Fruit fly (Drosophila melanogaster): ENCODE measurements around the gene Nf-YC.

DNA sequence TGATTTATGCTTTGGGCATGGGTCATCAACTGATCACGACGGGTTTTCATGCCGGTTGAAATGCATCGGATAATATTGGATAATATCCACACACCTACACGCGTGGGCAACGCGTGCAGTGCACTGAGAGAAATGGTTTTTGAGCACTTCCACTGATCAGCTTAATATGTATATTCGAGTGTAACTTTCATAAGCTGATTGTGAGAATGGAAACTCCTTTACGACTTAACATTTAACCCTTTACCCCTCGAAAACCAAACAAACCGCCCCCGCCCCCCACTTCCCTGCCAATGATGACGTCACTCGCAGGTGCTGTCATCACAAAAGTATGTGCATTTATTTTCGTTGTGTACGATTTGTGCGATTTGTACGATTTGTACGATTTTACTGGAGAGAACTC is 25.9 kb downstream of the Nf-YC start:
- TF ChIP-seq CG8478 (optimal IDR thresholded peaks at IDR 0.05) (no peak), CTCF (optimal IDR thresholded peaks at IDR 0.05) (no peak)
